In genomic region chr3R:9784341-9785062, dm6 we compare ENCODE assay signal across 2 fruit fly cellular contexts.
TF ChIP-seq lines count a peak whose summit lies in the region.

TSS of gene MtnA (minus strand) at chr3R:9784370.
TSS of gene CG8500 (plus strand) at chr3R:9784653.

TF ChIP-seq in whole organism, adult, 20 proteins besides CTCF, POLR2A, EP300 and RAD21 (continued from another document):
- TF ChIP-seq Crg-1 (GFP tag; optimal IDR thresholded peaks at IDR 0.05; lab: Kevin White, UChicago) (no peak), bab1 (GFP tag; optimal IDR thresholded peaks at IDR 0.05; lab: Kevin White, UChicago) (peak; percentile 67)

TF ChIP-seq in whole organism, embryonic, 481 proteins besides CTCF, POLR2A, EP300 and RAD21 (continued from another document and continues in another):
- TF ChIP-seq h (optimal IDR thresholded peaks at IDR 0.05; lab: Kevin White, UChicago) (no peak), NC2β (GFP tag; optimal IDR thresholded peaks at IDR 0.05; lab: Kevin White, UChicago) (no peak), CG13624 (GFP tag; optimal IDR thresholded peaks at IDR 0.05; lab: Kevin White, UChicago) (no peak), Adf1 (GFP tag; IDR thresholded peaks at IDR 0.05; lab: Robert Waterston, UW) (peak; percentile 45; the same call in 1 of the 2 replicates), bsh (GFP tag; optimal IDR thresholded peaks at IDR 0.05; lab: Kevin White, UChicago) (no peak), CG1603 (tag; optimal IDR thresholded peaks at IDR 0.05; lab: Kevin White, UChicago) (no peak), btn (GFP tag; optimal IDR thresholded peaks at IDR 0.05; lab: Kevin White, UChicago) (no peak), CG7745 (tag; optimal IDR thresholded peaks at IDR 0.05; lab: Kevin White, UChicago) (no peak), Oli (tag; optimal IDR thresholded peaks at IDR 0.05; lab: Kevin White, UChicago) (no peak), CG17568 (GFP tag; optimal IDR thresholded peaks at IDR 0.05; lab: Kevin White, UChicago) (no peak), nmo (GFP tag; optimal IDR thresholded peaks at IDR 0.05; lab: Kevin White, UChicago) (no peak), chm (GFP tag; IDR thresholded peaks at IDR 0.05; lab: Robert Waterston, UW) (no peak), TFAM (GFP tag; optimal IDR thresholded peaks at IDR 0.05; lab: Kevin White, UChicago) (no peak), crc (GFP tag; optimal IDR thresholded peaks at IDR 0.05; lab: Kevin White, UChicago) (no peak), tna (GFP tag; IDR thresholded peaks at IDR 0.05; lab: Robert Waterston, UW; ENCODE audit: partially characterized antibody) (peak; percentile 19; the same call in 1 of the 2 replicates), Camta (GFP tag; optimal IDR thresholded peaks at IDR 0.05; lab: Kevin White, UChicago) (no peak), seq (GFP tag; IDR thresholded peaks at IDR 0.05; lab: Robert Waterston, UW) (peak; percentile 31; the same call in 1 of the 2 replicates), CG5180 (GFP tag; optimal IDR thresholded peaks at IDR 0.05; lab: Kevin White, UChicago) (no peak), CG11093 (GFP tag; IDR thresholded peaks at IDR 0.05; lab: Robert Waterston, UW) (no peak), cad (GFP tag; optimal IDR thresholded peaks at IDR 0.05; lab: Kevin White, UChicago) (no peak), gt (GFP tag; IDR thresholded peaks at IDR 0.05; lab: Robert Waterston, UW) (no peak), YL-1 (GFP tag; optimal IDR thresholded peaks at IDR 0.05; lab: Kevin White, UChicago) (no peak), CG12155 (GFP tag; optimal IDR thresholded peaks at IDR 0.05; lab: Kevin White, UChicago) (peak; percentile 20), tin (GFP tag; optimal IDR thresholded peaks at IDR 0.05; lab: Kevin White, UChicago) (no peak), Hr3 (GFP tag; optimal IDR thresholded peaks at IDR 0.05; lab: Kevin White, UChicago) (no peak), ftz-f1 (GFP tag; optimal IDR thresholded peaks at IDR 0.05; lab: Kevin White, UChicago) (no peak), CG9817 (tag; optimal IDR thresholded peaks at IDR 0.05; lab: Kevin White, UChicago) (no peak), kay (GFP tag; optimal IDR thresholded peaks at IDR 0.05; lab: Kevin White, UChicago) (no peak), hth (optimal IDR thresholded peaks at IDR 0.05; lab: Kevin White, UChicago) (no peak), sna (GFP tag; IDR thresholded peaks at IDR 0.05; lab: Robert Waterston, UW; ENCODE audit: partially characterized antibody) (no peak), CG32532 (GFP tag; IDR thresholded peaks at IDR 0.05; lab: Robert Waterston, UW) (no peak), Taf1 (GFP tag; IDR thresholded peaks at IDR 0.05; lab: Robert Waterston, UW) (no peak), CG15073 (GFP tag; optimal IDR thresholded peaks at IDR 0.05; lab: Kevin White, UChicago) (no peak), CG8290 (GFP tag; optimal IDR thresholded peaks at IDR 0.05; lab: Kevin White, UChicago) (no peak), CG8290 (tag; optimal IDR thresholded peaks at IDR 0.05; lab: Kevin White, UChicago) (peak in 1 of 2 experiments; percentile 62), CG9797 (GFP tag; optimal IDR thresholded peaks at IDR 0.05; lab: Kevin White, UChicago) (no peak), sisA (GFP tag; IDR thresholded peaks at IDR 0.05; lab: Robert Waterston, UW) (no peak), bigmax (GFP tag; optimal IDR thresholded peaks at IDR 0.05; lab: Kevin White, UChicago) (peak; percentile 12), cg (GFP tag; optimal IDR thresholded peaks at IDR 0.05; lab: Kevin White, UChicago) (no peak), CG10959 (GFP tag; IDR thresholded peaks at IDR 0.05; lab: Robert Waterston, UW) (no peak), CG8924 (tag; optimal IDR thresholded peaks at IDR 0.05; lab: Kevin White, UChicago) (no peak), Oaz (GFP tag; IDR thresholded peaks at IDR 0.05; lab: Robert Waterston, UW) (no peak), sens (GFP tag; lab: Kevin White, UChicago) (peak; percentile 33), CG2120 (GFP tag; optimal IDR thresholded peaks at IDR 0.05; lab: Kevin White, UChicago) (no peak), tap (tag; optimal IDR thresholded peaks at IDR 0.05; lab: Kevin White, UChicago) (no peak), sima (GFP tag; optimal IDR thresholded peaks at IDR 0.05; lab: Kevin White, UChicago) (no peak), Blimp-1 (GFP tag; optimal IDR thresholded peaks at IDR 0.05; lab: Kevin White, UChicago) (no peak), zfh2 (GFP tag; optimal IDR thresholded peaks at IDR 0.05; lab: Kevin White, UChicago) (no peak), Mrtf (GFP tag; IDR thresholded peaks at IDR 0.05; lab: Robert Waterston, UW) (no peak), zfh1 (GFP tag; IDR thresholded peaks at IDR 0.05; lab: Robert Waterston, UW) (no peak), tx (GFP tag; optimal IDR thresholded peaks at IDR 0.05; lab: Kevin White, UChicago) (no peak), CG7839 (tag; optimal IDR thresholded peaks at IDR 0.05; lab: Kevin White, UChicago) (no peak), nerfin-2 (GFP tag; IDR thresholded peaks at IDR 0.05; lab: Robert Waterston, UW; ENCODE audit: partially characterized antibody) (no peak), Pdp1 (GFP tag; optimal IDR thresholded peaks at IDR 0.05; lab: Kevin White, UChicago) (no peak), ewg (GFP tag; optimal IDR thresholded peaks at IDR 0.05; lab: Kevin White, UChicago) (peak; percentile 99), CG11398 (GFP tag; optimal IDR thresholded peaks at IDR 0.05; lab: Kevin White, UChicago) (no peak), CG11247 (GFP tag; IDR thresholded peaks at IDR 0.05; lab: Robert Waterston, UW) (no peak), CG11696 (GFP tag; IDR thresholded peaks at IDR 0.05; lab: Robert Waterston, UW) (no peak), Tbp (GFP tag; optimal IDR thresholded peaks at IDR 0.05; lab: Kevin White, UChicago) (no peak), Bgb (GFP tag; IDR thresholded peaks at IDR 0.05; lab: Robert Waterston, UW; ENCODE audit: partially characterized antibody) (peak; percentile 54; the same call in 1 of the 2 replicates), CG18262 (tag; optimal IDR thresholded peaks at IDR 0.05; lab: Kevin White, UChicago) (no peak), Dip2 (GFP tag; IDR thresholded peaks at IDR 0.05; lab: Robert Waterston, UW) (no peak), gfzf (GFP tag; optimal IDR thresholded peaks at IDR 0.05; lab: Kevin White, UChicago) (no peak), Hsf (GFP tag; optimal IDR thresholded peaks at IDR 0.05; lab: Kevin White, UChicago) (no peak), E2f1 (GFP tag; IDR thresholded peaks at IDR 0.05; lab: Robert Waterston, UW) (no peak), Hmr (GFP tag; optimal IDR thresholded peaks at IDR 0.05; lab: Kevin White, UChicago) (peak; percentile 79), Optix (GFP tag; IDR thresholded peaks at IDR 0.05; lab: Robert Waterston, UW) (no peak), CG12299 (tag; optimal IDR thresholded peaks at IDR 0.05; lab: Kevin White, UChicago) (no peak), CG42726 (GFP tag; IDR thresholded peaks at IDR 0.05; lab: Robert Waterston, UW; ENCODE audit: partially characterized antibody) (peak; percentile 52; the same call in 1 of the 2 replicates), CG14710 (tag; optimal IDR thresholded peaks at IDR 0.05; lab: Kevin White, UChicago) (no peak), Usf (GFP tag; optimal IDR thresholded peaks at IDR 0.05; lab: Kevin White, UChicago) (no peak), Myb (GFP tag; optimal IDR thresholded peaks at IDR 0.05; lab: Kevin White, UChicago) (no peak), CG30403 (GFP tag; optimal IDR thresholded peaks at IDR 0.05; lab: Kevin White, UChicago) (no peak), CG3281 (GFP tag; optimal IDR thresholded peaks at IDR 0.05; lab: Kevin White, UChicago) (peak; percentile 8), Rx (GFP tag; IDR thresholded peaks at IDR 0.05; lab: Robert Waterston, UW) (no peak), wor (GFP tag; IDR thresholded peaks at IDR 0.05; lab: Robert Waterston, UW) (no peak), klu (GFP tag; IDR thresholded peaks at IDR 0.05; lab: Robert Waterston, UW) (no peak), Hmx (GFP tag; optimal IDR thresholded peaks at IDR 0.05; lab: Kevin White, UChicago) (no peak), CG4328 (GFP tag; optimal IDR thresholded peaks at IDR 0.05; lab: Kevin White, UChicago) (no peak), CG9727 (GFP tag; optimal IDR thresholded peaks at IDR 0.05; lab: Kevin White, UChicago) (no peak), CG34376 (GFP tag; optimal IDR thresholded peaks at IDR 0.05; lab: Kevin White, UChicago) (peak; percentile 14), lab (GFP tag; optimal IDR thresholded peaks at IDR 0.05; lab: Kevin White, UChicago) (peak; percentile 51), dmrt11E (tag; optimal IDR thresholded peaks at IDR 0.05; lab: Kevin White, UChicago) (no peak), Nf-YA (GFP tag; IDR thresholded peaks at IDR 0.05; lab: Robert Waterston, UW) (no peak), fd64A (GFP tag; optimal IDR thresholded peaks at IDR 0.05; lab: Kevin White, UChicago) (no peak), Dek (tag; optimal IDR thresholded peaks at IDR 0.05; lab: Kevin White, UChicago) (peak; percentile 53), HHEX (GFP tag; optimal IDR thresholded peaks at IDR 0.05; lab: Kevin White, UChicago) (no peak), Gsc (GFP tag; IDR thresholded peaks at IDR 0.05; lab: Robert Waterston, UW) (no peak), CG43689 (GFP tag; IDR thresholded peaks at IDR 0.05; lab: Robert Waterston, UW) (no peak), fru (optimal IDR thresholded peaks at IDR 0.05; lab: Kevin White, UChicago) (no peak), Scr (GFP tag; IDR thresholded peaks at IDR 0.05; lab: Robert Waterston, UW; ENCODE audit: partially characterized antibody) (no peak), Sin3A (optimal IDR thresholded peaks at IDR 0.05; lab: Kevin White, UChicago) (no peak), unc-4 (GFP tag; IDR thresholded peaks at IDR 0.05; lab: Robert Waterston, UW; ENCODE audit: partially characterized antibody) (0 out of 2 replicates have a peak, but pooled peaks have one; percentile 28), CG8765 (GFP tag; IDR thresholded peaks at IDR 0.05; lab: Robert Waterston, UW) (no peak), wek (GFP tag; optimal IDR thresholded peaks at IDR 0.05; lab: Kevin White, UChicago) (no peak), CG5953 (GFP tag; IDR thresholded peaks at IDR 0.05; lab: Robert Waterston, UW) (no peak), CG9932 (GFP tag; IDR thresholded peaks at IDR 0.05; lab: Robert Waterston, UW) (no peak), caup (GFP tag; optimal IDR thresholded peaks at IDR 0.05; lab: Kevin White, UChicago; ENCODE audit: severe bottlenecking) (peak; percentile 13), Deaf1 (tag; optimal IDR thresholded peaks at IDR 0.05; lab: Kevin White, UChicago) (no peak), CG2202 (tag; optimal IDR thresholded peaks at IDR 0.05; lab: Kevin White, UChicago) (no peak), ATbp (GFP tag; optimal IDR thresholded peaks at IDR 0.05; lab: Kevin White, UChicago) (no peak), org-1 (GFP tag; optimal IDR thresholded peaks at IDR 0.05; lab: Kevin White, UChicago) (no peak), Rfx (GFP tag; IDR thresholded peaks at IDR 0.05; lab: Robert Waterston, UW) (no peak), Hand (GFP tag; optimal IDR thresholded peaks at IDR 0.05; lab: Kevin White, UChicago) (peak; percentile 4), HmgZ (tag; optimal IDR thresholded peaks at IDR 0.05; lab: Kevin White, UChicago) (peak; percentile 87), CG18764 (GFP tag; optimal IDR thresholded peaks at IDR 0.05; lab: Kevin White, UChicago) (no peak), CG14014 (GFP tag; IDR thresholded peaks at IDR 0.05; lab: Robert Waterston, UW) (no peak), CG7372 (GFP tag; IDR thresholded peaks at IDR 0.05; lab: Robert Waterston, UW) (no peak), CoRest (tag; optimal IDR thresholded peaks at IDR 0.05; lab: Kevin White, UChicago) (no peak), fd102C (GFP tag; optimal IDR thresholded peaks at IDR 0.05; lab: Kevin White, UChicago) (no peak), CG10979 (tag; optimal IDR thresholded peaks at IDR 0.05; lab: Kevin White, UChicago) (no peak), CG6683 (GFP tag; optimal IDR thresholded peaks at IDR 0.05; lab: Kevin White, UChicago) (peak; percentile 11), CG3407 (GFP tag; optimal IDR thresholded peaks at IDR 0.05; lab: Kevin White, UChicago) (no peak), tio (GFP tag; optimal IDR thresholded peaks at IDR 0.05; lab: Kevin White, UChicago) (no peak), CG6175 (GFP tag; IDR thresholded peaks at IDR 0.05; lab: Robert Waterston, UW) (peak; percentile 78; the same call in 2 of the 3 replicates), Dref (GFP tag; IDR thresholded peaks at IDR 0.05; lab: Robert Waterston, UW) (0 out of 2 replicates have a peak, but pooled peaks have one; percentile 28), Dp (GFP tag; optimal IDR thresholded peaks at IDR 0.05; lab: Kevin White, UChicago) (peak; percentile 64), CG1233 (GFP tag; optimal IDR thresholded peaks at IDR 0.05; lab: Kevin White, UChicago) (no peak), gro (GFP tag; optimal IDR thresholded peaks at IDR 0.05; lab: Kevin White, UChicago) (no peak), CG3847 (GFP tag; IDR thresholded peaks at IDR 0.05; lab: Robert Waterston, UW) (0 out of 2 replicates have a peak, but pooled peaks have one; percentile 7), ken (GFP tag; IDR thresholded peaks at IDR 0.05; lab: Robert Waterston, UW) (0 out of 3 replicates have a peak, but pooled peaks have one; percentile 31), lola (GFP tag; optimal IDR thresholded peaks at IDR 0.05; lab: Kevin White, UChicago) (no peak), CG13894 (tag; optimal IDR thresholded peaks at IDR 0.05; lab: Kevin White, UChicago) (peak; percentile 26), CHES-1-like (GFP tag; optimal IDR thresholded peaks at IDR 0.05; lab: Kevin White, UChicago) (no peak), otp (GFP tag; IDR thresholded peaks at IDR 0.05; lab: Robert Waterston, UW) (no peak), CG8944 (GFP tag; optimal IDR thresholded peaks at IDR 0.05; lab: Kevin White, UChicago) (no peak), B-H2 (GFP tag; optimal IDR thresholded peaks at IDR 0.05; lab: Kevin White, UChicago) (peak; percentile 15), pum (GFP tag; optimal IDR thresholded peaks at IDR 0.05; lab: Kevin White, UChicago) (no peak), CG4282 (GFP tag; optimal IDR thresholded peaks at IDR 0.05; lab: Kevin White, UChicago) (no peak), ro (GFP tag; IDR thresholded peaks at IDR 0.05; lab: Robert Waterston, UW) (no peak), trh (GFP tag; optimal IDR thresholded peaks at IDR 0.05; lab: Kevin White, UChicago) (no peak), Med (GFP tag; lab: Kevin White, UChicago) (peak; percentile 81), en (GFP tag; optimal IDR thresholded peaks at IDR 0.05; lab: Kevin White, UChicago) (no peak), CG17385 (GFP tag; optimal IDR thresholded peaks at IDR 0.05; lab: Kevin White, UChicago) (no peak), CG3065 (GFP tag; optimal IDR thresholded peaks at IDR 0.05; lab: Kevin White, UChicago) (no peak)
